Fruit fly (Drosophila melanogaster): ENCODE results near the gene Or65a.

Or65a gene

dm6 chr3L:6359205-6359604, 38.8 kb downstream of the Or65a start (continued):
- peak; percentile 54 for TF ChIP-seq CG9139 (GFP tag; optimal IDR thresholded peaks at IDR 0.05)
- no peak for TF ChIP-seq Gug (GFP tag; IDR thresholded peaks at IDR 0.05)
- no peak for TF ChIP-seq fd85E (GFP tag; optimal IDR thresholded peaks at IDR 0.05)
- TF ChIP-seq CG6276 (GFP tag; optimal IDR thresholded peaks at IDR 0.05): no peak
- no peak for TF ChIP-seq CG4318 (GFP tag; optimal IDR thresholded peaks at IDR 0.05)
- TF ChIP-seq salr (GFP tag; optimal IDR thresholded peaks at IDR 0.05): peak in 1 of 2 experiments; percentile 12
- TF ChIP-seq acj6 (GFP tag; optimal IDR thresholded peaks at IDR 0.05): peak; percentile 55
- TF ChIP-seq dac (GFP tag; optimal IDR thresholded peaks at IDR 0.05): peak; percentile 3
- no peak for TF ChIP-seq Hr38 (GFP tag; optimal IDR thresholded peaks at IDR 0.05)
- TF ChIP-seq CG1621 (tag; optimal IDR thresholded peaks at IDR 0.05): peak; percentile 37
- TF ChIP-seq CG6163 (GFP tag; IDR thresholded peaks at IDR 0.05): peak; percentile 81
- TF ChIP-seq Sox102F (GFP tag; optimal IDR thresholded peaks at IDR 0.05): peak; percentile 39
- peak; percentile 83 for TF ChIP-seq Eip75B (GFP tag; optimal IDR thresholded peaks at IDR 0.05)
- peak; percentile 41 for TF ChIP-seq CG32006 (GFP tag; optimal IDR thresholded peaks at IDR 0.05)
- TF ChIP-seq Blimp-1 (GFP tag; optimal IDR thresholded peaks at IDR 0.05): peak; percentile 68
- TF ChIP-seq CG10669 (GFP tag; optimal IDR thresholded peaks at IDR 0.05): peak; percentile 73

dm6 chr3L:6363626-6364025, 43.2 kb downstream of the Or65a start:
- TF ChIP-seq dac (GFP tag; optimal IDR thresholded peaks at IDR 0.05) (no peak), pdm3 (GFP tag; optimal IDR thresholded peaks at IDR 0.05) (peak; percentile 73), CG11762 (GFP tag; optimal IDR thresholded peaks at IDR 0.05; ENCODE audit: insufficient read depth) (peak; percentile 63), CG6854 (GFP tag; optimal IDR thresholded peaks at IDR 0.05) (no peak), Eip78C (GFP tag) (peak; percentile 95), CG1621 (tag; optimal IDR thresholded peaks at IDR 0.05) (peak; percentile 79), Met (GFP tag; optimal IDR thresholded peaks at IDR 0.05) (peak; percentile 83), CG7368 (GFP tag; optimal IDR thresholded peaks at IDR 0.05) (peak; percentile 66), Smox (GFP tag; optimal IDR thresholded peaks at IDR 0.05) (peak; percentile 75), spab (GFP tag; optimal IDR thresholded peaks at IDR 0.05) (peak; percentile 70), CG8632 (GFP tag; optimal IDR thresholded peaks at IDR 0.05) (peak; percentile 75), CG6276 (GFP tag; optimal IDR thresholded peaks at IDR 0.05) (peak; percentile 29), salr (GFP tag; optimal IDR thresholded peaks at IDR 0.05) (peak in 1 of 2 experiments; percentile 56), CG16779 (tag; optimal IDR thresholded peaks at IDR 0.05) (peak; percentile 22), svp (GFP tag) (peak; percentile 91), OdsH (GFP tag; optimal IDR thresholded peaks at IDR 0.05) (peak; percentile 70), CG9139 (GFP tag; optimal IDR thresholded peaks at IDR 0.05) (peak; percentile 50), Hr4 (GFP tag; optimal IDR thresholded peaks at IDR 0.05) (peak; percentile 38), dsx (GFP tag; optimal IDR thresholded peaks at IDR 0.05; ENCODE audit: poor library complexity, severe bottlenecking) (peak; percentile 50), CG11902 (GFP tag; optimal IDR thresholded peaks at IDR 0.05) (peak; percentile 62), CG11294 (GFP tag; IDR thresholded peaks at IDR 0.05) (0 out of 2 replicates have a peak, but pooled peaks have one; percentile 19), Sox102F (GFP tag; optimal IDR thresholded peaks at IDR 0.05) (peak; percentile 74), Ets21C (GFP tag; optimal IDR thresholded peaks at IDR 0.05) (peak; percentile 74), CG10669 (GFP tag; optimal IDR thresholded peaks at IDR 0.05) (peak; percentile 82), esn (GFP tag; optimal IDR thresholded peaks at IDR 0.05) (peak; percentile 81), achi (GFP tag; optimal IDR thresholded peaks at IDR 0.05) (peak; percentile 74), lz (GFP tag; optimal IDR thresholded peaks at IDR 0.05) (peak; percentile 86), CG32006 (GFP tag; optimal IDR thresholded peaks at IDR 0.05) (peak; percentile 38), Hr39 (GFP tag; optimal IDR thresholded peaks at IDR 0.05) (peak; percentile 70), Blimp-1 (GFP tag; optimal IDR thresholded peaks at IDR 0.05) (peak; percentile 57), CG8119 (GFP tag; IDR thresholded peaks at IDR 0.05) (peak; percentile 62), CG3919 (GFP tag; optimal IDR thresholded peaks at IDR 0.05) (peak; percentile 84), eg (GFP tag; IDR thresholded peaks at IDR 0.05) (peak; percentile 67; the same call in 2 of the 3 replicates), Eip75B (GFP tag; optimal IDR thresholded peaks at IDR 0.05) (peak; percentile 78), CG15336 (GFP tag; IDR thresholded peaks at IDR 0.05) (peak; percentile 64; the same call in 1 of the 2 replicates), Sox14 (GFP tag; optimal IDR thresholded peaks at IDR 0.05) (peak; percentile 71), Hr38 (GFP tag; optimal IDR thresholded peaks at IDR 0.05) (no peak), CG10631 (GFP tag; optimal IDR thresholded peaks at IDR 0.05) (peak; percentile 69), topi (GFP tag; optimal IDR thresholded peaks at IDR 0.05) (peak; percentile 83), acj6 (GFP tag; optimal IDR thresholded peaks at IDR 0.05) (peak; percentile 71), ss (GFP tag; optimal IDR thresholded peaks at IDR 0.05) (peak; percentile 11 to 63), CG34406 (GFP tag; optimal IDR thresholded peaks at IDR 0.05) (peak; percentile 65), CG6808 (GFP tag; optimal IDR thresholded peaks at IDR 0.05) (peak; percentile 39), CG31627 (GFP tag; optimal IDR thresholded peaks at IDR 0.05) (peak; percentile 72)
